Fruit fly (Drosophila melanogaster) whole organism, wandering third instar larva: ENCODE results near the gene M6.

Experiments used
- Abd-B ChIP-seq: fragments of >200 bp; optimal IDR thresholded peaks from 2 replicates; lab custom pipeline; 2017; ENCODE audit warnings: missing biosample characterization, missing genetic modification characterization
- CG32264 ChIP-seq: fragments of 200-800 bp; sonication (Bioruptor generic); optimal IDR thresholded peaks from 2 replicates; lab custom pipeline; 2016; ENCODE audit warnings: missing biosample characterization, missing genetic modification characterization
- CG9705 ChIP-seq: fragments of 200-800 bp; sonication (Bioruptor generic); optimal IDR thresholded peaks from 2 replicates; lab custom pipeline; 2018; ENCODE audit warnings: missing biosample characterization, mild to moderate bottlenecking, missing genetic modification characterization
- CrebA ChIP-seq: fragments of 200-800 bp; sonication (Bioruptor generic); optimal IDR thresholded peaks from 2 replicates; lab custom pipeline; 2016; ENCODE audit warnings: missing biosample characterization, mild to moderate bottlenecking, missing genetic modification characterization, borderline replicate concordance
- Dfd ChIP-seq: fragments of >200 bp; optimal IDR thresholded peaks from 2 replicates; lab custom pipeline; 2017; ENCODE audit warnings: missing biosample characterization, missing genetic modification characterization
- Dif ChIP-seq: fragments of 200-275, 200-300 bp; sonication (Bioruptor generic); optimal IDR thresholded peaks from 2 replicates; lab custom pipeline; 2018; ENCODE audit warnings: missing biosample characterization, missing genetic modification characterization; ENCODE audit not compliant: partially characterized antibody
- GATAd ChIP-seq: sonication (Bioruptor generic); optimal IDR thresholded peaks from 2 replicates; lab custom pipeline; 2016; ENCODE audit warnings: missing biosample characterization, missing genetic modification characterization
- HLH106 ChIP-seq: fragments of 200-800 bp; optimal IDR thresholded peaks from 3 replicates; lab custom pipeline; 2019; ENCODE audit warnings: missing biosample characterization, mild to moderate bottlenecking, missing genetic modification characterization, moderate library complexity
- Hnf4 ChIP-seq: fragments of 200-800 bp; sonication (Bioruptor generic); optimal IDR thresholded peaks from 2 replicates; lab custom pipeline; 2016; ENCODE audit warnings: missing biosample characterization, mild to moderate bottlenecking, missing genetic modification characterization
- Hr78 ChIP-seq: fragments of >200 bp; optimal IDR thresholded peaks from 2 replicates; lab custom pipeline; 2017; ENCODE audit warnings: missing biosample characterization, missing genetic modification characterization
- Hr83 ChIP-seq: fragments of 200-300 bp; sonication (Bioruptor generic); optimal IDR thresholded peaks from 2 replicates; lab custom pipeline; 2016; ENCODE audit warnings: missing biosample characterization, mild to moderate bottlenecking, missing genetic modification characterization, moderate library complexity; ENCODE audit not compliant: poor library complexity, severe bottlenecking
- Jra ChIP-seq: sonication (Bioruptor generic); optimal IDR thresholded peaks from 2 replicates; lab custom pipeline; 2016; ENCODE audit warnings: missing biosample characterization, missing genetic modification characterization
- Mio ChIP-seq: sonication (Bioruptor generic); optimal IDR thresholded peaks from 2 replicates; lab custom pipeline; 2016; ENCODE audit warnings: missing biosample characterization, missing genetic modification characterization
- Myc ChIP-seq: fragments of >200 bp; optimal IDR thresholded peaks from 2 replicates; lab custom pipeline; 2017
- N ChIP-seq: fragments of >200 bp; optimal IDR thresholded peaks from 2 replicates; lab custom pipeline; 2018; ENCODE audit warnings: missing biosample characterization, missing external identifiers, missing genetic modification characterization
- OdsH ChIP-seq: fragments of 200-800 bp; sonication (Bioruptor generic); optimal IDR thresholded peaks from 2 replicates; lab custom pipeline; 2016; ENCODE audit warnings: missing biosample characterization, mild to moderate bottlenecking, missing genetic modification characterization
- Rel ChIP-seq, 2 experiments: fragments of 200-800 bp; sonication (Bioruptor generic) in 1 of 2; optimal IDR thresholded peaks; 2 replicates in 1 of 2; 3 replicates in 1 of 2; lab custom pipeline; 2016 to 2019; ENCODE audit warnings: mild to moderate bottlenecking in 2 of 2, missing biosample characterization in 2 of 2, missing genetic modification characterization in 2 of 2, moderate library complexity in 1 of 2
- Sp1 ChIP-seq: fragments of 200-800 bp; sonication (Bioruptor generic); optimal IDR thresholded peaks from 3 replicates; lab custom pipeline; 2019; ENCODE audit warnings: missing biosample characterization, mild to moderate bottlenecking, missing genetic modification characterization, moderate library complexity
- Vsx2 ChIP-seq: fragments of 200-300, 225-300 bp; sonication (Bioruptor generic); optimal IDR thresholded peaks from 2 replicates; lab custom pipeline; 2018; ENCODE audit warnings: missing biosample characterization, missing genetic modification characterization; ENCODE audit not compliant: partially characterized antibody
- br ChIP-seq: fragments of 200-800 bp; sonication (Bioruptor generic); optimal IDR thresholded peaks from 2 replicates; lab custom pipeline; 2016; ENCODE audit warnings: missing biosample characterization, missing genetic modification characterization
- brk ChIP-seq: fragments of 200-800 bp; sonication (Bioruptor generic); optimal IDR thresholded peaks from 2 replicates; lab custom pipeline; 2016; ENCODE audit warnings: missing biosample characterization, mild to moderate bottlenecking, missing genetic modification characterization
- dl ChIP-seq, 2 experiments: fragments of 175-275, 200-275 bp in 1 of 2; fragments of 200-275 bp in 1 of 2; sonication (Bioruptor generic); optimal IDR thresholded peaks; lab custom pipeline; 2018; ENCODE audit warnings: mild to moderate bottlenecking in 2 of 2, missing biosample characterization in 2 of 2, missing genetic modification characterization in 2 of 2, moderate library complexity in 2 of 2; ENCODE audit not compliant: partially characterized antibody in 2 of 2, insufficient read depth in 1 of 2
- dmrt93B ChIP-seq: fragments of 200-800 bp; sonication (Bioruptor generic); optimal IDR thresholded peaks from 2 replicates; lab custom pipeline; 2018; ENCODE audit warnings: missing biosample characterization, mild to moderate bottlenecking, missing genetic modification characterization
- dsf ChIP-seq: sonication (Bioruptor generic); optimal IDR thresholded peaks from 2 replicates; lab custom pipeline; 2016; ENCODE audit warnings: missing biosample characterization, missing genetic modification characterization, borderline replicate concordance
- ey ChIP-seq: fragments of 200-800 bp; sonication (Bioruptor generic); optimal IDR thresholded peaks from 2 replicates; lab custom pipeline; 2016; ENCODE audit warnings: missing biosample characterization, missing genetic modification characterization
- foxo ChIP-seq, 2 experiments: fragments of 200-800 bp; sonication (Bioruptor generic); optimal IDR thresholded peaks; 2 replicates in 1 of 2; 3 replicates in 1 of 2; lab custom pipeline; 2016 to 2017; ENCODE audit warnings: missing biosample characterization in 2 of 2, missing genetic modification characterization in 2 of 2
- fru ChIP-seq: fragments of 200-800 bp; sonication (Bioruptor generic); optimal IDR thresholded peaks from 3 replicates; lab custom pipeline; 2016; ENCODE audit warnings: missing biosample characterization, mild to moderate bottlenecking, missing genetic modification characterization
- h ChIP-seq: fragments of 200-800 bp; sonication (Bioruptor generic); optimal IDR thresholded peaks from 3 replicates; lab custom pipeline; 2016; ENCODE audit warnings: missing biosample characterization, mild to moderate bottlenecking, missing genetic modification characterization
- jim ChIP-seq: fragments of 175-275, 200-325 bp; sonication (Bioruptor generic); optimal IDR thresholded peaks from 2 replicates; lab custom pipeline; 2016; ENCODE audit warnings: missing biosample characterization, mild to moderate bottlenecking, missing genetic modification characterization
- lola ChIP-seq: fragments of >200 bp; optimal IDR thresholded peaks from 2 replicates; lab custom pipeline; 2017; ENCODE audit warnings: missing biosample characterization, missing genetic modification characterization
- pan ChIP-seq: fragments of >200 bp; optimal IDR thresholded peaks from 2 replicates; lab custom pipeline; 2017
- psq ChIP-seq: fragments of 200-800 bp; sonication (Bioruptor generic); optimal IDR thresholded peaks from 3 replicates; lab custom pipeline; 2017; ENCODE audit warnings: missing biosample characterization, mild to moderate bottlenecking, missing genetic modification characterization, moderate library complexity
- rgr ChIP-seq: fragments of 200-800 bp; sonication (Bioruptor generic); optimal IDR thresholded peaks from 3 replicates; lab custom pipeline; 2016; ENCODE audit warnings: missing biosample characterization, mild to moderate bottlenecking, missing genetic modification characterization
- sage ChIP-seq: fragments of 200-800 bp; sonication (Bioruptor generic); optimal IDR thresholded peaks from 2 replicates; lab custom pipeline; 2016; ENCODE audit warnings: missing biosample characterization, mild to moderate bottlenecking, missing genetic modification characterization
- sv ChIP-seq: fragments of 200-800 bp; sonication (Bioruptor generic); optimal IDR thresholded peaks from 3 replicates; lab custom pipeline; 2016; ENCODE audit warnings: missing biosample characterization, missing genetic modification characterization
- tai ChIP-seq: sonication (Bioruptor generic); optimal IDR thresholded peaks from 2 replicates; lab custom pipeline; 2016; ENCODE audit warnings: missing biosample characterization, missing genetic modification characterization
- usp ChIP-seq: fragments of >200 bp; optimal IDR thresholded peaks from 2 replicates; lab custom pipeline; 2017; ENCODE audit warnings: missing biosample characterization, missing genetic modification characterization
- woc ChIP-seq: sonication (Bioruptor generic); optimal IDR thresholded peaks from 2 replicates; lab custom pipeline; 2016; ENCODE audit warnings: missing biosample characterization, mild to moderate bottlenecking, missing genetic modification characterization

M6 gene

dm6 chr3L:21507354-21507928 is at the start of gene M6, which contains the start of gene Glg1:
M6 (plus strand) TSS chr3L:21507852.
Glg1 (minus strand) TSS chr3L:21507538.
- TF ChIP-seq CG9705 (GFP tag; lab: Kevin White, UChicago) (peak; percentile 56), dl (GFP tag; optimal IDR thresholded peaks at IDR 0.05; lab: Kevin White, UChicago; ENCODE audit: insufficient read depth in 1 of 2, partially characterized antibody in 2 of 2) (no peak), h (GFP tag; lab: Kevin White, UChicago) (peak; percentile 82), dsf (peak; percentile 31), tai (GFP tag; lab: Kevin White, UChicago) (no peak), psq (GFP tag; lab: Kevin White, UChicago) (peak; percentile 59), lola (GFP tag; lab: Kevin White, UChicago) (no peak), Vsx2 (GFP tag; lab: Kevin White, UChicago) (no peak), CG32264 (no peak), Hr83 (GFP tag; lab: Kevin White, UChicago) (peak; percentile 64), Abd-B (no peak), Sp1 (peak; percentile 57), Jra (GFP tag; lab: Kevin White, UChicago) (peak; percentile 60), Dif (GFP tag; lab: Kevin White, UChicago) (no peak), Mio (no peak), GATAd (GFP tag; lab: Kevin White, UChicago) (no peak), rgr (GFP tag; lab: Kevin White, UChicago) (peak; percentile 75), sv (GFP tag; lab: Kevin White, UChicago) (peak; percentile 57), Myc (peak; percentile 25), Hnf4 (GFP tag; lab: Kevin White, UChicago) (peak; percentile 77), brk (GFP tag; lab: Kevin White, UChicago) (no peak), ey (GFP tag; lab: Kevin White, UChicago) (peak; percentile 72), usp (no peak), Hr78 (no peak), sage (GFP tag; lab: Kevin White, UChicago) (no peak), br (GFP tag; lab: Kevin White, UChicago) (peak; percentile 67), dmrt93B (GFP tag; lab: Kevin White, UChicago) (no peak), Rel (GFP tag; optimal IDR thresholded peaks at IDR 0.05; lab: Kevin White, UChicago) (no peak), Rel (tag; optimal IDR thresholded peaks at IDR 0.05; lab: Kevin White, UChicago) (no peak), fru (GFP tag; lab: Kevin White, UChicago) (peak; percentile 73), CrebA (GFP tag; lab: Kevin White, UChicago) (no peak), OdsH (GFP tag; lab: Kevin White, UChicago) (peak; percentile 59), Dfd (GFP tag; lab: Kevin White, UChicago) (no peak), foxo (GFP tag; optimal IDR thresholded peaks at IDR 0.05; lab: Kevin White, UChicago) (peak in 1 of 2 experiments; percentile 79), woc (GFP tag; lab: Kevin White, UChicago) (peak; percentile 88), pan (lab: Kevin White, UChicago) (no peak), N (GFP tag; lab: Kevin White, UChicago) (no peak), HLH106 (peak; percentile 66), jim (GFP tag; lab: Kevin White, UChicago) (no peak)

- TF ChIP-seq foxo (GFP tag; optimal IDR thresholded peaks at IDR 0.05; lab: Kevin White, UChicago) (no peak), sv (GFP tag; lab: Kevin White, UChicago) (no peak), Hr83 (GFP tag; lab: Kevin White, UChicago) (no peak), GATAd (GFP tag; lab: Kevin White, UChicago) (no peak)
These were observed 48.9 kb upstream of the M6 start for dm6 chr3L:21458736-21459135.
